Worm (Caenorhabditis elegans): ENCODE results near the gene Y116A8C.24.
A peak's percentile ranks its signal among the peaks of the same experiment; 100 is the strongest.

Y116A8C.24 gene

ce11 chrIV:17116345-17116744 lies 45.7 kb upstream of the Y116A8C.24 start, which contains the start of gene cyn-13 (continued):
- TF ChIP-seq mcd-1 (GFP tag; IDR thresholded peaks at IDR 0.05) (0 out of 2 replicates have a peak, but pooled peaks have one; percentile 20), nhr-27 (tag; optimal IDR thresholded peaks at IDR 0.05) (no peak), let-607 (tag; optimal IDR thresholded peaks at IDR 0.05) (no peak), nfya-2 (GFP tag; IDR thresholded peaks at IDR 0.05) (no peak), ztf-18 (tag; optimal IDR thresholded peaks at IDR 0.05) (no peak), attf-3 (GFP tag; conservative IDR thresholded peaks at IDR 0.05) (no peak), attf-6 (GFP tag; IDR thresholded peaks at IDR 0.05) (peak; percentile 60), snpc-4 (GFP tag; optimal IDR thresholded peaks at IDR 0.05) (no peak), snpc-4 (tag; optimal IDR thresholded peaks at IDR 0.05) (peak in 1 of 4 experiments; percentile 71), mxl-1 (tag; optimal IDR thresholded peaks at IDR 0.05) (no peak), snpc-1.3 (tag; optimal IDR thresholded peaks at IDR 0.05; ENCODE audit: insufficient read depth) (no peak), madf-6 (GFP tag; IDR thresholded peaks at IDR 0.05) (peak; percentile 25; the same call in 1 of the 2 replicates), Y53G8AR.9 (GFP tag; conservative IDR thresholded peaks at IDR 0.05) (no peak), ceh-27 (GFP tag; optimal IDR thresholded peaks at IDR 0.05) (no peak)

ce11 chrIV:17111813-17112212 lies 41.1 kb upstream of the Y116A8C.24 start, which contains the start of gene Y116A8C.33:
Gene Y116A8C.33, plus strand, starts transcription at chrIV:17112113.
- TF ChIP-seq cebp-1 (GFP tag; IDR thresholded peaks at IDR 0.05) (no peak), cebp-1 (tag; optimal IDR thresholded peaks at IDR 0.05) (peak; percentile 13), F37B4.10 (GFP tag; IDR thresholded peaks at IDR 0.05) (no peak), rec-8 (tag; optimal IDR thresholded peaks at IDR 0.05) (no peak)

DNA sequence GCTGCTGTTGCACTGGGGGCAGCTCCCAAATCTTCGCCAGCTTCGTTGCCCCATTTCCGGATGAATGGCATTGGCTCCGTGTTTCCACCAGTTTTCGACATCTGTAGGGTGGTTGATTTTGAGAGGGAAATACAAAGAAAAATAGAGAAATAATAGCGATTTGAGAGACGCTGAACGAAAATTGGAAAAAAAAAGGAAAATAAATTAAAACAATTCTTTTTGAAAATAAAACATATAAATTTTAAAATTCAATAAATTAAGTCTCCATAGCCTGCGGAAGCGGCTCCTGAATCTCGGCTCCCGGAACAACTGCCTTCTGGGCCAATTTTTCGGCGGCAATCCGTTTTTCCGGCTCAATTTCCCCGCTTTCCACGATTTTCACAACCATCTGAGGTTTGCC lies 40.2 kb upstream of the Y116A8C.24 start, which contains the start of gene sfa-1:
Gene sfa-1, minus strand, starts transcription at position 101 of the 400 bp plus-strand sequence.
- TF ChIP-seq ztf-18 (tag; optimal IDR thresholded peaks at IDR 0.05) (peak; percentile 18), ceh-27 (GFP tag; optimal IDR thresholded peaks at IDR 0.05) (no peak), die-1 (tag; optimal IDR thresholded peaks at IDR 0.05) (no peak)

ce11 chrIV:17109436-17109835 lies 38.7 kb upstream of the Y116A8C.24 start:
- TF ChIP-seq nfyb-1 (GFP tag; IDR thresholded peaks at IDR 0.05) (0 out of 2 replicates have a peak, but pooled peaks have one; percentile 26), let-607 (tag; optimal IDR thresholded peaks at IDR 0.05) (no peak)

ce11 chrIV:17108805-17109204 lies 38.1 kb upstream of the Y116A8C.24 start:
- no peak for TF ChIP-seq mel-28 (tag; optimal IDR thresholded peaks at IDR 0.05; ENCODE audit: borderline replicate concordance)
- peak; percentile 63; the same call in 1 of the 2 replicates for TF ChIP-seq nfyb-1 (GFP tag; IDR thresholded peaks at IDR 0.05)

- TF ChIP-seq egrh-3 (GFP tag; IDR thresholded peaks at IDR 0.05) (no peak), Y53G8AR.9 (GFP tag; conservative IDR thresholded peaks at IDR 0.05) (0 out of 2 replicates have a peak, but pooled peaks have one; percentile 8), nfya-2 (GFP tag; IDR thresholded peaks at IDR 0.05) (no peak), lin-26 (GFP tag; IDR thresholded peaks at IDR 0.05) (no peak), attf-6 (GFP tag; IDR thresholded peaks at IDR 0.05) (0 out of 2 replicates have a peak, but pooled peaks have one; percentile 12), sptf-2 (GFP tag; optimal IDR thresholded peaks at IDR 0.05) (no peak), lin-54 (GFP tag; optimal IDR thresholded peaks at IDR 0.05) (no peak), pbrm-1 (GFP tag; IDR thresholded peaks at IDR 0.05) (no peak), ceh-100 (GFP tag; IDR thresholded peaks at IDR 0.05) (peak; percentile 74), attf-5 (GFP tag; optimal IDR thresholded peaks at IDR 0.05) (no peak), ceh-58 (GFP tag; IDR thresholded peaks at IDR 0.05) (no peak), D2030.7 (GFP tag; IDR thresholded peaks at IDR 0.05) (peak; percentile 29; the same call in 1 of the 2 replicates), snpc-3.4 (tag; optimal IDR thresholded peaks at IDR 0.05) (no peak), madf-8 (GFP tag; conservative IDR thresholded peaks at IDR 0.05) (no peak), rec-8 (tag; optimal IDR thresholded peaks at IDR 0.05) (no peak), bed-1 (GFP tag; IDR thresholded peaks at IDR 0.05) (no peak), dpl-1 (GFP tag; optimal IDR thresholded peaks at IDR 0.05) (no peak), ztf-3 (GFP tag; optimal IDR thresholded peaks at IDR 0.05) (no peak), gei-17 (GFP tag; optimal IDR thresholded peaks at IDR 0.05) (no peak), nfya-1 (tag; optimal IDR thresholded peaks at IDR 0.05; ENCODE audit: borderline replicate concordance, insufficient read depth) (no peak), hsf-1 (GFP tag; IDR thresholded peaks at IDR 0.05) (no peak)
Measured at ce11 chrIV:17108200-17108599, 37.5 kb upstream of the Y116A8C.24 start.
